Fruit fly (Drosophila melanogaster): Measurements from ENCODE around the gene PQBP1.

PQBP1 gene

DNA sequence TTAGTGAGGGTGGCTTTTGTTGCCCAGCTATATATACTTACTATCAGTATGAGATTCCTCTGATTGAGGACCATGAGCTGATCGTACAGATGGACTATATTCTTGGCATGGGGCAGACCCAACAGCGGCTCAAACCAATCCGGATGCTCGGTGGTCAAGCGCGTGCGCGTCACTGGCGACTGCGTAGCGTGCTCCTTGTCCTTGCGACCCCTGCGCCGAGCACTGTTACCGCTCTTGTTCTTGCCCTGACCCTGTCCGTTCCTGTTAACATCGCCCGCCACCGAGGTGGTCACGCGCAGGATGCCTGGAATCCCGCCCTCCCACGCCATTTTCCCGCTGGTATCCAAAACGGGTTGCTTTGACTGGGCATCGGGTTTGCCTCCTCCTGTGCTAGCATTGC lies 32.9 kb upstream of the PQBP1 start (continued):
- TF ChIP-seq bbx (GFP tag; IDR thresholded peaks at IDR 0.05; ENCODE audit: partially characterized antibody) (no peak), CG9215 (GFP tag; IDR thresholded peaks at IDR 0.05) (no peak), CG16779 (GFP tag; IDR thresholded peaks at IDR 0.05) (no peak), CG11695 (GFP tag; IDR thresholded peaks at IDR 0.05) (0 out of 3 replicates have a peak, but pooled peaks have one; percentile 16), Side (GFP tag; optimal IDR thresholded peaks at IDR 0.05) (no peak), pnt (GFP tag; optimal IDR thresholded peaks at IDR 0.05) (no peak), CG32767 (GFP tag; IDR thresholded peaks at IDR 0.05) (no peak), Atf3 (GFP tag; optimal IDR thresholded peaks at IDR 0.05) (no peak), lilli (GFP tag; optimal IDR thresholded peaks at IDR 0.05) (no peak), pan (optimal IDR thresholded peaks at IDR 0.05) (no peak), pan (GFP tag; optimal IDR thresholded peaks at IDR 0.05 in 1 of 2, IDR thresholded peaks at IDR 0.05 in 1 of 2) (peak in 1 of 2 experiments; percentile 20), dpn (GFP tag; optimal IDR thresholded peaks at IDR 0.05) (no peak), z (GFP tag; IDR thresholded peaks at IDR 0.05) (0 out of 3 replicates have a peak, but pooled peaks have one; percentile 21), Jarid2 (GFP tag; optimal IDR thresholded peaks at IDR 0.05) (no peak), Dref (GFP tag; IDR thresholded peaks at IDR 0.05) (no peak), CG34376 (GFP tag; optimal IDR thresholded peaks at IDR 0.05) (no peak), Atf-2 (GFP tag; optimal IDR thresholded peaks at IDR 0.05) (no peak), ewg (GFP tag; optimal IDR thresholded peaks at IDR 0.05) (peak; percentile 93)

DNA sequence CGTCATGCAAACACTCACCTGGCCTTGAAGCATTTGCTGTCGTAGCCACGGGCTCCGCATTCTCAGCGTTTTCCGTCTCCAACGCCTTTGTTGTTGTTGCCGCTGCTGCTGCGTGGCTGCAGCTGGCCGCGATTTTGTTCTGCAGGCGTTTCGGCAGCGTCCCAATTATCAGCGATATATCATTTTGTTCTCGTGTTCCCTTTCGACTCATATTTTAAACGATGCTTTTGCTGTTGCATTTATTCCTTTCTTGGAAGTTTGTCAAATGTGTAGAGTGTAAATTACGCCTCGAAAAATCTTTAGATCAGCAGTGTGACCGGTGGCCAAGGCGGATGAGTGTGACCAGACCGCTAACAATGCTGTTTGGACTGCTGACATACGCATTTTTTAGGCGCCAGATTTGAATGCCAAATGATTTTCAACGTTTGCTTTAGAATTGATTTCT lies 32.4 kb upstream of the PQBP1 start, which contains the start of gene Smg6:
TSS of gene Smg6 (minus strand) at position 324 of the 445 bp plus-strand sequence.
- TF ChIP-seq Spps (tag; optimal IDR thresholded peaks at IDR 0.05) (no peak), gcm2 (GFP tag; optimal IDR thresholded peaks at IDR 0.05) (no peak), Dip2 (GFP tag; IDR thresholded peaks at IDR 0.05) (no peak), CG1602 (GFP tag; optimal IDR thresholded peaks at IDR 0.05) (no peak), CG10267 (tag; optimal IDR thresholded peaks at IDR 0.05) (peak; percentile 46), CG34224 (GFP tag; IDR thresholded peaks at IDR 0.05; ENCODE audit: partially characterized antibody) (no peak), CG16815 (GFP tag; optimal IDR thresholded peaks at IDR 0.05) (no peak), Ada2b (GFP tag; IDR thresholded peaks at IDR 0.05) (no peak), rib (GFP tag; IDR thresholded peaks at IDR 0.05) (no peak), CG34376 (GFP tag; optimal IDR thresholded peaks at IDR 0.05) (peak; percentile 49), CG2875 (GFP tag; optimal IDR thresholded peaks at IDR 0.05) (no peak), BEAF-32 (GFP tag; optimal IDR thresholded peaks at IDR 0.05) (peak; percentile 39), Sin3A (optimal IDR thresholded peaks at IDR 0.05) (peak; percentile 32), CTCF (GFP tag; optimal IDR thresholded peaks at IDR 0.05) (peak; percentile 17), Sry-β (GFP tag; optimal IDR thresholded peaks at IDR 0.05) (no peak), NC2α (GFP tag; optimal IDR thresholded peaks at IDR 0.05) (no peak), tin (GFP tag; optimal IDR thresholded peaks at IDR 0.05) (no peak), CG13894 (tag; optimal IDR thresholded peaks at IDR 0.05) (no peak), CG2202 (tag; optimal IDR thresholded peaks at IDR 0.05) (no peak), p53 (GFP tag; optimal IDR thresholded peaks at IDR 0.05) (no peak), CG1792 (GFP tag; optimal IDR thresholded peaks at IDR 0.05) (no peak), Neu2 (GFP tag; optimal IDR thresholded peaks at IDR 0.05; ENCODE audit: borderline replicate concordance) (no peak), unc-4 (GFP tag; IDR thresholded peaks at IDR 0.05; ENCODE audit: partially characterized antibody) (0 out of 2 replicates have a peak, but pooled peaks have one; percentile 20), E2f1 (GFP tag; IDR thresholded peaks at IDR 0.05) (no peak), disco-r (GFP tag; optimal IDR thresholded peaks at IDR 0.05) (no peak), CG18011 (GFP tag; optimal IDR thresholded peaks at IDR 0.05) (no peak), CG6854 (GFP tag; optimal IDR thresholded peaks at IDR 0.05) (no peak), Xbp1 (GFP tag; optimal IDR thresholded peaks at IDR 0.05) (no peak), Xrp1 (GFP tag; IDR thresholded peaks at IDR 0.05) (no peak), CG12659 (GFP tag; optimal IDR thresholded peaks at IDR 0.05) (peak; percentile 1), gt (GFP tag; IDR thresholded peaks at IDR 0.05) (no peak), CG10321 (GFP tag; IDR thresholded peaks at IDR 0.05) (no peak), CG31388 (GFP tag; optimal IDR thresholded peaks at IDR 0.05) (no peak), CG18619 (GFP tag; optimal IDR thresholded peaks at IDR 0.05) (no peak), Aef1 (GFP tag; IDR thresholded peaks at IDR 0.05) (no peak), Mad (GFP tag; optimal IDR thresholded peaks at IDR 0.05) (no peak)

Data from whole organism, embryonic.